Worm (Caenorhabditis elegans) whole organism, L2 larva: ENCODE measurements around the gene B0496.6.

Source experiments
- lin-11 ChIP-seq: fragments of 150-350 bp; sonication (generic microtip); optimal IDR thresholded peaks from 2 replicates; lab custom pipeline; 2014; ENCODE audit warnings: missing biosample characterization, missing genetic modification characterization, inconsistent platforms, mixed read lengths
- snpc-4 ChIP-seq: fragments of 150-350 bp; optimal IDR thresholded peaks from 2 replicates; lab custom pipeline; 2014; ENCODE audit warnings: missing biosample characterization, missing genetic modification characterization

- TF ChIP-seq snpc-4 (tag; lab: Kevin White, UChicago) = no peak
- no peak for TF ChIP-seq lin-11 (tag; lab: Kevin White, UChicago)
Measured at ce11 chrIV:7468638-7469037, 49.7 kb downstream of the B0496.6 start.
